Fruit fly (Drosophila melanogaster): ENCODE results near the gene CG16711.

The CG16711 gene

DNA sequence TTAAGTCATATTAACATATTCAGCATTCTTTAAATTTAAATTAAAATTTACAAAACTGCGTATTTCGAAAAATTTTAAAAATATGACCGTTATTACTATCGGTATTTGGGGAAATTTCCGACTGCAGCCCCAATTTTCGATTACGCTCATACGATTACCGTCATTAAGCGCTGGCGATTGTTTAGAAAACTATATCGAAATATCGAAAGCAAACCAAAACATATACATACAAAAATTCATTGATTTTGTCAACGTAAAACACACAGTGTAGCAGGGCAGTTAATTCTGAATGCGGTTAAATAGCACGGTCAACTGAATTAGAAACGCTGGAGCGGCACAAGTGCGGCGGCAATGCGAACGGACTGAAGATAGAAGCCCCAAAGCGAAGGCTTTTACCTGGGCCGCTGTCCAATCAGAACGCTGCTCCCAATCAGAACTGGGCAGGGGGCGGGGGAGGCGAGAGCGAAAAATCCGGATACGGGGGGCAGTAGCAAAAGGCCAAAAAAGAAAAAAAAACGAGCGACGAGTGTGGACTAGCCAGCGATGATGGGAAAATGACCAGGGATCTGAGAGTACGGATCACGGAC, at the start of gene CG16711:
Gene CG16711 (plus strand): TSS at position 170 of the 587 bp plus-strand sequence.
- TF ChIP-seq dsf (GFP tag; optimal IDR thresholded peaks at IDR 0.05; ENCODE audit: borderline replicate concordance) (no peak), Hr83 (GFP tag; optimal IDR thresholded peaks at IDR 0.05; ENCODE audit: poor library complexity, severe bottlenecking) (no peak), Rel (GFP tag; optimal IDR thresholded peaks at IDR 0.05) (no peak), Rel (tag; optimal IDR thresholded peaks at IDR 0.05) (peak; percentile 38)

DNA sequence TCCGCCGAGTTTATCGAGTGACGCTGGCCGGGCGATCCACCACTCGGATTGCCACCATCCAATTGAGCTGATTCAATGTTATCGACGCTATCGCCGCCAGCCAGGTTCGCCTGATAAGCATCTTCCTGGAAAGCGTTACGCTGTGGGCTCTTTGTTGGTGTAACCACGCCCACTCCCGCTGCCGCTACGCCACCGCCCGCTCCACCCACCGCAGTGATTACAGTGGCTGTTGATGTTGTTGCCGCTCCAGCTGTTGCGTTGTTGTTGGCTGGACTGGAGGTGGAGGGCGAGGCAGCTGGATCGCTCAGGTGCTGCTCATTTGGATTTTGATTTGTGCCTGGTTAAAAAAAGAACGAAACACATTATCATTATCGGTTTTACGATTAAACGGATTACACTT, 32.8 kb upstream of the CG16711 start:
- TF ChIP-seq br (GFP tag; optimal IDR thresholded peaks at IDR 0.05) (peak; percentile 5), dl (GFP tag; optimal IDR thresholded peaks at IDR 0.05; ENCODE audit: insufficient read depth in 1 of 2, partially characterized antibody in 2 of 2) (no peak)

DNA sequence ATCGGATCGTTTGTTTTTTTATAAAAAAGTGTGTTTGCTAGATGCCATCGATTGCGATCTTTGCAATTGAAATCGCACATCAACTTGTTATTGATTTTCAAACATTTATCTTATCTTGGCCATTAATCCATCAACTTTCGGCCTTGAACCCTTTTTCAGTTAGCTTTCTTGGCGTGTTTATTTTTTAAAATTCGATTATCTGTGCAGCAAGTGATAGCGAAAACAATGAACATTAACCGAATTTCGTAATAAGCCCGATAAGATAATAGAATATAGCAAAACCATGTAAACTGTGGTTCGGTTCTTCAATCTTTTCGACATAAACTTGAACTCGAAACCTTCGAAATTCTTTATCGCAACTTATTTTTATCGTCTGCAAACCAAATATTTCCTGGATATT, 29.8 kb upstream of the CG16711 start:
- TF ChIP-seq br (GFP tag; optimal IDR thresholded peaks at IDR 0.05) (no peak), HLH106 (tag; optimal IDR thresholded peaks at IDR 0.05) (no peak), Hnf4 (GFP tag; optimal IDR thresholded peaks at IDR 0.05) (no peak), CG32264 (GFP tag; optimal IDR thresholded peaks at IDR 0.05) (no peak), sv (GFP tag; optimal IDR thresholded peaks at IDR 0.05) (no peak), Dif (GFP tag; optimal IDR thresholded peaks at IDR 0.05; ENCODE audit: partially characterized antibody) (no peak), CrebA (GFP tag; optimal IDR thresholded peaks at IDR 0.05; ENCODE audit: borderline replicate concordance) (no peak)

DNA sequence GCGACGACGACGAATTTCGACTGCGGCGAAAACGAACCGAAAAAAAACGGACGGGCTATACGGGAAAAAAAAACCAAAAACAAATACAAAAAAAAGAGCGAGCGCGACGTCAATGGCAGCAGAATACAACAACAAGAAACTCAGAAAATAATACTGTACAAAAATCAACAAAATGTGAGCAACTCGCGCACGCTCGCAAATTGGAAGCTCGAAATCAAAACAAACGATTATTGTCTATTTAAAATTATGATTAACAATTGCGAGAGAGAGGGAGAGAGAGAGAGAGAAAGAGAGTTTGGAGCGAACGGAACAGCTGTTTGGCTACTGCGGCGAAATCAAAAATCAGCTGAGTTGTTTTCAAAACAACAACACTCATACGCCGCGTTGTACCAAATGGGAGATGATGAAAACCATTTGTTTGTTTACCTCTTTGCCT, 28.6 kb upstream of the CG16711 start:
- peak in 1 of 2 experiments; percentile 77 for TF ChIP-seq foxo (GFP tag; optimal IDR thresholded peaks at IDR 0.05)
- TF ChIP-seq Hnf4 (GFP tag; optimal IDR thresholded peaks at IDR 0.05): peak; percentile 32
- TF ChIP-seq Sp1 (GFP tag; optimal IDR thresholded peaks at IDR 0.05): peak; percentile 93
- TF ChIP-seq jim (GFP tag; optimal IDR thresholded peaks at IDR 0.05): peak; percentile 83
- TF ChIP-seq Dif (GFP tag; optimal IDR thresholded peaks at IDR 0.05; ENCODE audit: partially characterized antibody): peak; percentile 43
- TF ChIP-seq Rel (GFP tag; optimal IDR thresholded peaks at IDR 0.05): peak; percentile 90
- peak; percentile 74 for TF ChIP-seq Rel (tag; optimal IDR thresholded peaks at IDR 0.05)
- TF ChIP-seq CG32264 (GFP tag; optimal IDR thresholded peaks at IDR 0.05): peak; percentile 77
- TF ChIP-seq Jra (GFP tag; optimal IDR thresholded peaks at IDR 0.05): no peak
- no peak for TF ChIP-seq GATAd (GFP tag; optimal IDR thresholded peaks at IDR 0.05)
- peak; percentile 82 for TF ChIP-seq sage (GFP tag; optimal IDR thresholded peaks at IDR 0.05)
- no peak for TF ChIP-seq dl (GFP tag; optimal IDR thresholded peaks at IDR 0.05; ENCODE audit: insufficient read depth in 1 of 2, partially characterized antibody in 2 of 2)
- TF ChIP-seq HLH106 (tag; optimal IDR thresholded peaks at IDR 0.05): peak; percentile 25
- TF ChIP-seq CrebA (GFP tag; optimal IDR thresholded peaks at IDR 0.05; ENCODE audit: borderline replicate concordance): no peak
- TF ChIP-seq OdsH (GFP tag; optimal IDR thresholded peaks at IDR 0.05): peak; percentile 13
- TF ChIP-seq fru (GFP tag; optimal IDR thresholded peaks at IDR 0.05): peak; percentile 9
- no peak for TF ChIP-seq Dfd (GFP tag; optimal IDR thresholded peaks at IDR 0.05)
- peak; percentile 18 for TF ChIP-seq rgr (GFP tag; optimal IDR thresholded peaks at IDR 0.05)
- no peak for TF ChIP-seq Mio (GFP tag; optimal IDR thresholded peaks at IDR 0.05)
- TF ChIP-seq dsf (GFP tag; optimal IDR thresholded peaks at IDR 0.05; ENCODE audit: borderline replicate concordance): no peak
- TF ChIP-seq Hr78 (GFP tag; optimal IDR thresholded peaks at IDR 0.05): no peak
- TF ChIP-seq Vsx2 (GFP tag; optimal IDR thresholded peaks at IDR 0.05; ENCODE audit: partially characterized antibody): no peak
- peak; percentile 59 for TF ChIP-seq br (GFP tag; optimal IDR thresholded peaks at IDR 0.05)
- peak; percentile 59 for TF ChIP-seq CG9705 (GFP tag; optimal IDR thresholded peaks at IDR 0.05)
- TF ChIP-seq psq (GFP tag; optimal IDR thresholded peaks at IDR 0.05): peak; percentile 42
- TF ChIP-seq h (GFP tag; optimal IDR thresholded peaks at IDR 0.05): peak; percentile 66
- no peak for TF ChIP-seq Hr83 (GFP tag; optimal IDR thresholded peaks at IDR 0.05; ENCODE audit: poor library complexity, severe bottlenecking)
- no peak for TF ChIP-seq woc (GFP tag; optimal IDR thresholded peaks at IDR 0.05)
- TF ChIP-seq brk (GFP tag; optimal IDR thresholded peaks at IDR 0.05): no peak

DNA sequence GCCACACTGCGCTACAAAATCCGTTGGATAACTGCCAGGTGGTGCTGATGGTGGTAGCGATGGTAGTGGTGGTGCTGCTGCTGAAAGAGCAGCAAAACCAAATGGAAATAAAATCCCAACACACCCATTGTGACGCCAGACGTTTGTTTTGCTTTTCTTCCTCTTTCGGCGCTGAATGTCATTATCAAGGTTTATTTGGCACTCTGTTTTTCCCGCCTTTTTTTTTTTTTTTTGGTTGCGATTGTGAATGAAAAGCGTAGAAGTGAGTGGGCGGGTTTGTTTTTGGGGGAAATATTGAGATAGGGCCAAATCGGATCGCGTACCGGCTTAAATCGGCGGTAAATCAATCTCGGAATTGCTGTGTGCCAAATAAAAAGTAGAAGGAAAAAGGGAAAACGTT, 26.9 kb upstream of the CG16711 start:
- TF ChIP-seq Rel (GFP tag; optimal IDR thresholded peaks at IDR 0.05): no peak
- TF ChIP-seq Rel (tag; optimal IDR thresholded peaks at IDR 0.05): peak; percentile 60
- TF ChIP-seq Mio (GFP tag; optimal IDR thresholded peaks at IDR 0.05): no peak
